Fruit fly (Drosophila melanogaster) whole organism, embryonic: ENCODE data around the gene Edg78E.

Experiments used
- Aef1 ChIP-seq: fragments of 200-800 bp; sonication (Bioruptor generic); IDR thresholded peaks from 3 replicates; pipeline ENCODE4 v1.3.6; 2022; ENCODE audit warnings: missing biosample characterization, missing genetic modification characterization
- Bdp1 ChIP-seq: fragments of 200-800 bp; sonication (Bioruptor generic); optimal IDR thresholded peaks from 3 replicates; lab custom pipeline; 2016; ENCODE audit warnings: missing biosample characterization, missing genetic modification characterization
- CG10209 ChIP-seq: fragments of 200-800 bp; sonication (Bioruptor generic); optimal IDR thresholded peaks from 3 replicates; lab custom pipeline; 2017; ENCODE audit warnings: missing biosample characterization, mild to moderate bottlenecking, missing genetic modification characterization, missing genetic modification reagents
- CG10267 ChIP-seq: fragments of 200-800 bp; sonication (Bioruptor generic); optimal IDR thresholded peaks from 2 replicates; lab custom pipeline; 2018; ENCODE audit warnings: missing biosample characterization, mild to moderate bottlenecking, missing genetic modification characterization, moderate library complexity
- CG14014 ChIP-seq: fragments of 200-800 bp; sonication (Bioruptor generic); IDR thresholded peaks from 2 replicates; pipeline ENCODE4 v1.3.6; 2022; ENCODE audit warnings: missing biosample characterization, missing genetic modification characterization
- CG14441 ChIP-seq: fragments of 200-800 bp; sonication (Bioruptor generic); IDR thresholded peaks from 2 replicates; pipeline ENCODE4 v1.3.6; 2022; ENCODE audit warnings: missing biosample characterization, missing genetic modification characterization
- CG14860 ChIP-seq: fragments of 200-800 bp; sonication (Bioruptor generic); IDR thresholded peaks from 3 replicates; pipeline ENCODE4 v1.3.6; 2022; ENCODE audit warnings: missing biosample characterization, missing genetic modification characterization; ENCODE audit not compliant: partially characterized antibody
- CG16779 ChIP-seq: fragments of 200-800 bp; sonication (Bioruptor generic); IDR thresholded peaks from 2 replicates; pipeline ENCODE4 v1.3.6; 2022; ENCODE audit warnings: missing biosample characterization, missing genetic modification characterization
- CG17359 ChIP-seq: fragments of 200-800 bp; sonication (Bioruptor generic); optimal IDR thresholded peaks from 3 replicates; lab custom pipeline; 2018; ENCODE audit warnings: missing biosample characterization, mild to moderate bottlenecking, missing genetic modification characterization, moderate library complexity
- CG1792 ChIP-seq: fragments of 200-800 bp; sonication (Bioruptor generic); optimal IDR thresholded peaks from 2 replicates; lab custom pipeline; 2016; ENCODE audit warnings: missing biosample characterization, missing genetic modification characterization
- CG18262 ChIP-seq: fragments of 200-800 bp; optimal IDR thresholded peaks from 3 replicates; lab custom pipeline; 2019; ENCODE audit warnings: missing biosample characterization, mild to moderate bottlenecking, missing genetic modification characterization, moderate library complexity
- CG3995 ChIP-seq: fragments of 200-800 bp; sonication (Bioruptor generic); optimal IDR thresholded peaks from 3 replicates; lab custom pipeline; 2016; ENCODE audit warnings: missing biosample characterization, missing genetic modification characterization
- CG42726 ChIP-seq: fragments of 200-800 bp; sonication (Bioruptor generic); IDR thresholded peaks from 2 replicates; pipeline ENCODE4 v1.3.6; 2022; ENCODE audit warnings: missing biosample characterization, missing genetic modification characterization; ENCODE audit not compliant: partially characterized antibody
- CG43689 ChIP-seq: fragments of 200-800 bp; sonication (Bioruptor generic); IDR thresholded peaks from 2 replicates; pipeline ENCODE4 v1.3.6; 2022; ENCODE audit warnings: missing biosample characterization, missing genetic modification characterization
- CG4730 ChIP-seq: fragments of 200-800 bp; sonication (Bioruptor generic); IDR thresholded peaks from 2 replicates; pipeline ENCODE4 v1.3.6; 2022; ENCODE audit warnings: missing biosample characterization, missing genetic modification characterization
- CG4854 ChIP-seq: fragments of 200-800 bp; sonication (Bioruptor generic); optimal IDR thresholded peaks from 2 replicates; lab custom pipeline; 2016; ENCODE audit warnings: missing biosample characterization, missing genetic modification characterization, inconsistent platforms
- CG6683 ChIP-seq: fragments of 200-800 bp; sonication (Bioruptor generic); optimal IDR thresholded peaks from 2 replicates; lab custom pipeline; 2017; ENCODE audit warnings: missing biosample characterization, mild to moderate bottlenecking, missing genetic modification characterization, missing genetic modification reagents
- CG7745 ChIP-seq: fragments of 200-800 bp; sonication (Bioruptor generic); optimal IDR thresholded peaks from 2 replicates; lab custom pipeline; 2018; ENCODE audit warnings: missing biosample characterization, mild to moderate bottlenecking, missing genetic modification characterization, moderate library complexity
- CG7928 ChIP-seq: fragments of 200-800 bp; sonication (Bioruptor generic); optimal IDR thresholded peaks from 2 replicates; lab custom pipeline; 2017; ENCODE audit warnings: missing biosample characterization, mild to moderate bottlenecking, missing genetic modification characterization
- CG7987 ChIP-seq: fragments of 200-800 bp; sonication (Bioruptor generic); optimal IDR thresholded peaks from 2 replicates; lab custom pipeline; 2018; ENCODE audit warnings: missing biosample characterization, mild to moderate bottlenecking, missing genetic modification characterization, moderate library complexity
- CG9215 ChIP-seq: fragments of 200-800 bp; sonication (Bioruptor generic); IDR thresholded peaks from 2 replicates; pipeline ENCODE4 v1.3.6; 2022; ENCODE audit warnings: missing biosample characterization, missing genetic modification characterization
- CG9932 ChIP-seq: fragments of 200-800 bp; sonication (Bioruptor generic); IDR thresholded peaks from 2 replicates; pipeline ENCODE4 v1.3.6; 2022; ENCODE audit warnings: missing biosample characterization, missing genetic modification characterization
- Deaf1 ChIP-seq: fragments of 200-800 bp; optimal IDR thresholded peaks from 3 replicates; lab custom pipeline; 2019; ENCODE audit warnings: missing biosample characterization, mild to moderate bottlenecking, missing genetic modification characterization, moderate library complexity
- E2f1 ChIP-seq: fragments of 200-800 bp; sonication (Bioruptor generic); IDR thresholded peaks from 2 replicates; pipeline ENCODE4 v1.3.6; 2022; ENCODE audit warnings: missing biosample characterization, missing genetic modification characterization
- GATAe ChIP-seq: fragments of 200-800 bp; sonication (Bioruptor generic); conservative IDR thresholded peaks from 2 replicates; pipeline ENCODE4 v1.3.6; 2022; ENCODE audit warnings: missing biosample characterization, missing genetic modification characterization
- HmgD ChIP-seq: fragments of 200-800 bp; sonication (Bioruptor generic); optimal IDR thresholded peaks from 3 replicates; lab custom pipeline; 2016; ENCODE audit warnings: missing biosample characterization, missing genetic modification characterization
- Hmx ChIP-seq: fragments of 200-800 bp; sonication (Bioruptor generic); optimal IDR thresholded peaks from 2 replicates; lab custom pipeline; 2016; ENCODE audit warnings: missing biosample characterization, missing genetic modification characterization
- Hsf ChIP-seq: fragments of 200-800 bp; sonication (Bioruptor generic); optimal IDR thresholded peaks from 3 replicates; lab custom pipeline; 2016; ENCODE audit warnings: missing biosample characterization, missing genetic modification characterization
- Kr ChIP-seq: fragments of 200-800 bp; sonication (Bioruptor generic); optimal IDR thresholded peaks from 2 replicates; lab custom pipeline; 2017; ENCODE audit warnings: missing biosample characterization, mild to moderate bottlenecking, missing genetic modification characterization
- Lpt ChIP-seq: fragments of >200 bp; optimal IDR thresholded peaks from 2 replicates; lab custom pipeline; 2018; ENCODE audit warnings: missing biosample characterization, missing genetic modification characterization
- Ravus ChIP-seq: fragments of 200-800 bp; sonication (Bioruptor generic); IDR thresholded peaks from 2 replicates; pipeline ENCODE4 v1.3.6; 2022; ENCODE audit warnings: missing biosample characterization, missing genetic modification characterization
- Rx ChIP-seq: fragments of 200-800 bp; sonication (Bioruptor generic); IDR thresholded peaks from 2 replicates; pipeline ENCODE4 v1.3.6; 2022; ENCODE audit warnings: missing biosample characterization, missing genetic modification characterization
- Sox102F ChIP-seq: fragments of 200-800 bp; sonication (Bioruptor generic); optimal IDR thresholded peaks from 2 replicates; lab custom pipeline; 2018; ENCODE audit warnings: missing biosample characterization, mild to moderate bottlenecking, missing genetic modification characterization, moderate library complexity
- Spps ChIP-seq: fragments of 200-800 bp; sonication (Bioruptor generic); optimal IDR thresholded peaks from 2 replicates; lab custom pipeline; 2018; ENCODE audit warnings: missing biosample characterization, mild to moderate bottlenecking, missing genetic modification characterization
- Sry-δ ChIP-seq: fragments of 200-800 bp; sonication (Bioruptor generic); optimal IDR thresholded peaks from 2 replicates; lab custom pipeline; 2016; ENCODE audit warnings: missing biosample characterization, missing genetic modification characterization
- TFAM ChIP-seq: fragments of 200-800 bp; sonication (Bioruptor generic); optimal IDR thresholded peaks from 2 replicates; lab custom pipeline; 2017; ENCODE audit warnings: missing biosample characterization, missing genetic modification characterization, inconsistent platforms
- Tbp ChIP-seq: fragments of >200 bp; optimal IDR thresholded peaks from 2 replicates; lab custom pipeline; 2018; ENCODE audit warnings: missing biosample characterization, missing genetic modification characterization
- ab ChIP-seq: fragments of 200-800 bp; sonication (Bioruptor generic); optimal IDR thresholded peaks from 2 replicates; lab custom pipeline; 2016; ENCODE audit warnings: missing biosample characterization, missing genetic modification characterization
- ara ChIP-seq: fragments of 200-800 bp; sonication (Bioruptor generic); IDR thresholded peaks from 2 replicates; pipeline ENCODE4 v1.3.6; 2022; ENCODE audit warnings: missing biosample characterization, missing genetic modification characterization
- bowl ChIP-seq: fragments of 200-800 bp; sonication (Bioruptor generic); IDR thresholded peaks from 2 replicates; pipeline ENCODE4 v1.3.6; 2022; ENCODE audit warnings: missing biosample characterization, missing genetic modification characterization
- btn ChIP-seq: fragments of 200-800 bp; sonication (Bioruptor generic); optimal IDR thresholded peaks from 2 replicates; lab custom pipeline; 2016; ENCODE audit warnings: missing biosample characterization, missing genetic modification characterization
- dmrt11E ChIP-seq: fragments of 200-800 bp; sonication (Bioruptor generic); optimal IDR thresholded peaks from 3 replicates; lab custom pipeline; 2018; ENCODE audit warnings: missing biosample characterization, mild to moderate bottlenecking, missing genetic modification characterization, moderate library complexity
- emc ChIP-seq: fragments of 200-800 bp; sonication (Bioruptor generic); optimal IDR thresholded peaks from 2 replicates; lab custom pipeline; 2016; ENCODE audit warnings: missing biosample characterization, missing genetic modification characterization
- fd64A ChIP-seq: fragments of 200-800 bp; sonication (Bioruptor generic); optimal IDR thresholded peaks from 3 replicates; lab custom pipeline; 2018; ENCODE audit warnings: missing biosample characterization, mild to moderate bottlenecking, missing genetic modification characterization
- gsb ChIP-seq: fragments of 200-800 bp; sonication (Bioruptor generic); IDR thresholded peaks from 2 replicates; pipeline ENCODE4 v1.3.6; 2022; ENCODE audit warnings: missing biosample characterization, missing genetic modification characterization
- hkb ChIP-seq, 2 experiments: fragments of 200-800 bp in 1 of 2; fragments of >200 bp in 1 of 2; sonication (Bioruptor generic) in 1 of 2; IDR thresholded peaks in 1 of 2; optimal IDR thresholded peaks in 1 of 2; 2 replicates each; pipeline versions ENCODE4 v1.3.6 to Lab custom; 2017 to 2022; ENCODE audit warnings: missing biosample characterization in 1 of 2, missing genetic modification characterization in 1 of 2
- insv ChIP-seq, 2 experiments: fragments of 200-800 bp; sonication (Bioruptor generic); optimal IDR thresholded peaks; 3 replicates each; lab custom pipeline; 2016 to 2018; ENCODE audit warnings: missing biosample characterization in 2 of 2, missing genetic modification characterization in 2 of 2
- luna ChIP-seq: fragments of 200-800 bp; sonication (Bioruptor generic); optimal IDR thresholded peaks from 2 replicates; lab custom pipeline; 2016; ENCODE audit warnings: missing biosample characterization, missing genetic modification characterization
- nerfin-2 ChIP-seq: fragments of 200-800 bp; sonication (Bioruptor generic); IDR thresholded peaks from 2 replicates; pipeline ENCODE4 v1.3.6; 2022; ENCODE audit warnings: missing biosample characterization, missing genetic modification characterization; ENCODE audit not compliant: partially characterized antibody
- oc ChIP-seq: fragments of 200-800 bp; sonication (Bioruptor generic); optimal IDR thresholded peaks from 2 replicates; lab custom pipeline; 2018; ENCODE audit warnings: missing biosample characterization, mild to moderate bottlenecking, missing genetic modification characterization, moderate library complexity
- sqz ChIP-seq: fragments of 200-800 bp; sonication (Bioruptor generic); optimal IDR thresholded peaks from 3 replicates; lab custom pipeline; 2018; ENCODE audit warnings: missing biosample characterization, mild to moderate bottlenecking, missing genetic modification characterization

Gene Edg78E

DNA sequence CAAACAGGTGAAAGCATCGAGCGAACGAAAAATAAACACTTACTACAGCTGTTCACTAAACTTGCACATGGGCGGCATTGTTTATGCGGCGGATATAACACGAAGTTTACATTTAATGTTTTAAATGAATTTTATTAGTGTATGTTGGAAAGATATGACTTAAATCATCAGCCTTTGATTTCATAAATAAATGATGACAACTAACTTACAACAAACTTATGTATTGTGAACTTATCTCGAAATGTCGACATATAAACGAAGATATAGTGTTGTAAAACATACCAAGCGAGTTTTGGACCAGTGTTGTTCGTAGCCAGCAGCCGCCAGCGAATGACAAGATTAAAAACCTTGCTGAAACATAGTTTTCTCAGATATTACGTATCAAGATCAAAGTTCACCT is 6.8 kb upstream of the Edg78E start, which contains the start of the genes CG11309 and CG7632 (continued):
- TF ChIP-seq CG7745 (tag; lab: Kevin White, UChicago) (peak; percentile 97), luna (GFP tag; lab: Kevin White, UChicago) (peak; percentile 95), CG14860 (no peak), Rx (GFP tag; lab: Robert Waterston, UW) (peak; percentile 97), GATAe (GFP tag; lab: Robert Waterston, UW) (peak; percentile 83), hkb (optimal IDR thresholded peaks at IDR 0.05; lab: Kevin White, UChicago) (peak; percentile 30), hkb (GFP tag; IDR thresholded peaks at IDR 0.05; lab: Robert Waterston, UW) (peak; percentile 100), emc (peak; percentile 96), Sry-δ (peak; percentile 79), HmgD (GFP tag; lab: Kevin White, UChicago) (peak; percentile 97), Hsf (GFP tag; lab: Kevin White, UChicago) (peak; percentile 99), CG43689 (GFP tag; lab: Robert Waterston, UW) (peak; percentile 92), dmrt11E (peak; percentile 100), Hmx (GFP tag; lab: Kevin White, UChicago) (peak; percentile 96), oc (tag; lab: Kevin White, UChicago) (peak; percentile 99), CG42726 (GFP tag; lab: Robert Waterston, UW) (no peak), ara (GFP tag; lab: Robert Waterston, UW) (peak; percentile 99), Spps (tag; lab: Kevin White, UChicago) (peak; percentile 100), Ravus (GFP tag; lab: Robert Waterston, UW) (peak; percentile 90), Tbp (GFP tag; lab: Kevin White, UChicago) (no peak), CG4730 (GFP tag; lab: Robert Waterston, UW) (peak; percentile 83), CG17359 (tag; lab: Kevin White, UChicago) (peak; percentile 99), btn (GFP tag; lab: Kevin White, UChicago) (peak; percentile 98), TFAM (GFP tag; lab: Kevin White, UChicago) (peak; percentile 96), CG1792 (peak; percentile 97), CG10209 (peak; percentile 99), ab (GFP tag; lab: Kevin White, UChicago) (peak; percentile 90), CG14441 (GFP tag; lab: Robert Waterston, UW) (peak; percentile 96), CG10267 (tag; lab: Kevin White, UChicago) (peak; percentile 100), Sox102F (GFP tag; lab: Kevin White, UChicago) (peak; percentile 99), gsb (peak; percentile 94), Bdp1 (peak; percentile 94), Deaf1 (tag; lab: Kevin White, UChicago) (peak; percentile 92), CG4854 (GFP tag; lab: Kevin White, UChicago) (peak; percentile 99), Kr (GFP tag; lab: Kevin White, UChicago) (peak; percentile 90), CG16779 (GFP tag; lab: Robert Waterston, UW) (peak; percentile 97), fd64A (GFP tag; lab: Kevin White, UChicago) (peak; percentile 99), CG7928 (peak; percentile 87), E2f1 (GFP tag; lab: Robert Waterston, UW) (peak; percentile 97), CG9932 (GFP tag; lab: Robert Waterston, UW) (peak; percentile 96), CG14014 (GFP tag; lab: Robert Waterston, UW) (peak; percentile 98), CG6683 (GFP tag; lab: Kevin White, UChicago) (peak; percentile 99), Aef1 (peak; percentile 94), CG7987 (peak; percentile 99), CG3995 (GFP tag; lab: Kevin White, UChicago) (peak; percentile 87), insv (GFP tag; optimal IDR thresholded peaks at IDR 0.05; lab: Kevin White, UChicago) (peak; percentile 48 to 87), nerfin-2 (GFP tag; lab: Robert Waterston, UW) (no peak), CG9215 (peak; percentile 87), Lpt (no peak), sqz (GFP tag; lab: Kevin White, UChicago) (peak; percentile 99), bowl (peak; percentile 97), CG18262 (tag; lab: Kevin White, UChicago) (peak; percentile 100)
